Fruit fly (Drosophila melanogaster) whole organism, adult: ENCODE results near the gene CG4972.

Experiments used
- CG11617 ChIP-seq: fragments of 200-800 bp; sonication (Bioruptor generic); optimal IDR thresholded peaks from 2 replicates; lab custom pipeline; 2017; ENCODE audit warnings: mild to moderate bottlenecking, missing biosample characterization, missing genetic modification reagents, missing genetic modification characterization
- CG12768 ChIP-seq: fragments of 200-800 bp; sonication (Bioruptor generic); optimal IDR thresholded peaks from 2 replicates; lab custom pipeline; 2017; ENCODE audit warnings: missing biosample characterization, missing genetic modification characterization, mild to moderate bottlenecking, moderate library complexity, missing genetic modification reagents
- CG14711 ChIP-seq: fragments of 200-800 bp; sonication (Bioruptor generic); optimal IDR thresholded peaks from 2 replicates; lab custom pipeline; 2018; ENCODE audit warnings: missing biosample characterization, mild to moderate bottlenecking, missing genetic modification characterization, moderate library complexity
- CG1620 ChIP-seq: fragments of 200-800 bp; sonication (Bioruptor generic); optimal IDR thresholded peaks from 2 replicates; lab custom pipeline; 2016; ENCODE audit warnings: missing biosample characterization, missing genetic modification characterization
- CG33017 ChIP-seq: fragments of 200-800 bp; sonication (Bioruptor generic); optimal IDR thresholded peaks from 2 replicates; lab custom pipeline; 2018; ENCODE audit warnings: missing biosample characterization, mild to moderate bottlenecking, missing genetic modification characterization, moderate library complexity
- CG5204 ChIP-seq: fragments of 200-800 bp; sonication (Bioruptor generic); optimal IDR thresholded peaks from 2 replicates; lab custom pipeline; 2016; ENCODE audit warnings: missing biosample characterization, missing genetic modification characterization
- CG7045 ChIP-seq: fragments of 200-800 bp; sonication (Bioruptor generic); optimal IDR thresholded peaks from 2 replicates; lab custom pipeline; 2017; ENCODE audit warnings: missing biosample characterization, mild to moderate bottlenecking, missing genetic modification characterization
- CG7101 ChIP-seq: fragments of 200-800 bp; sonication (Bioruptor generic); optimal IDR thresholded peaks from 2 replicates; lab custom pipeline; 2018; ENCODE audit warnings: missing biosample characterization, mild to moderate bottlenecking, missing genetic modification characterization, moderate library complexity
- Clk ChIP-seq: fragments of 200-800 bp; sonication (Bioruptor generic); optimal IDR thresholded peaks from 2 replicates; lab custom pipeline; 2017; ENCODE audit warnings: missing biosample characterization, missing genetic modification characterization
- Crg-1 ChIP-seq: fragments of 200-800 bp; sonication (Bioruptor generic); optimal IDR thresholded peaks from 2 replicates; lab custom pipeline; 2016; ENCODE audit warnings: missing biosample characterization, missing genetic modification characterization
- Hr96 ChIP-seq: fragments of 200-800 bp; sonication (Bioruptor generic); optimal IDR thresholded peaks from 2 replicates; lab custom pipeline; 2016; ENCODE audit warnings: missing biosample characterization, missing genetic modification characterization
- Mnt ChIP-seq: fragments of 200-800 bp; sonication (Bioruptor generic); optimal IDR thresholded peaks from 2 replicates; lab custom pipeline; 2016; ENCODE audit warnings: missing biosample characterization, mild to moderate bottlenecking, missing genetic modification characterization
- bab1 ChIP-seq: fragments of 200-800 bp; sonication (Bioruptor generic); optimal IDR thresholded peaks from 3 replicates; lab custom pipeline; 2019; ENCODE audit warnings: missing biosample characterization, mild to moderate bottlenecking, missing genetic modification characterization, moderate library complexity
- cic ChIP-seq: fragments of 200-800 bp; sonication (Bioruptor generic); optimal IDR thresholded peaks from 2 replicates; lab custom pipeline; 2017; ENCODE audit warnings: missing biosample characterization, mild to moderate bottlenecking, missing genetic modification characterization, moderate library complexity
- cnc ChIP-seq, 2 experiments: fragments of >200 bp; optimal IDR thresholded peaks; 2 replicates each; lab custom pipeline; 2017
- kay ChIP-seq: fragments of 200-800 bp; sonication (Bioruptor generic); peaks from one replicate; lab custom pipeline; 2016; ENCODE audit warnings: missing biosample characterization, missing genetic modification characterization, borderline replicate concordance
- ovo ChIP-seq: fragments of 200-800 bp; sonication (Bioruptor generic); optimal IDR thresholded peaks from 2 replicates; lab custom pipeline; 2016; ENCODE audit warnings: missing biosample characterization, missing genetic modification characterization
- pad ChIP-seq: fragments of 200-800 bp; sonication (Bioruptor generic); optimal IDR thresholded peaks from 3 replicates; lab custom pipeline; 2017; ENCODE audit warnings: missing biosample characterization, missing genetic modification characterization, mild to moderate bottlenecking, moderate library complexity, missing genetic modification reagents
- tj ChIP-seq: fragments of 200-800 bp; sonication (Bioruptor generic); optimal IDR thresholded peaks from 3 replicates; lab custom pipeline; 2017; ENCODE audit warnings: missing biosample characterization, mild to moderate bottlenecking, missing genetic modification characterization, moderate library complexity
- toe ChIP-seq: fragments of 200-800 bp; sonication (Bioruptor generic); optimal IDR thresholded peaks from 2 replicates; lab custom pipeline; 2016; ENCODE audit warnings: missing biosample characterization, missing genetic modification characterization

Gene CG4972

dm6 chr2L:10292066-10292560, 22.5 kb upstream of the CG4972 start, which contains the start of gene Ufd4:
Gene Ufd4 (minus strand): TSS chr2L:10292365.
- TF ChIP-seq Mnt (GFP tag; lab: Kevin White, UChicago) (peak; percentile 56), CG33017 (tag; lab: Kevin White, UChicago) (peak; percentile 62), bab1 (GFP tag; lab: Kevin White, UChicago) (peak; percentile 68), cic (GFP tag; lab: Kevin White, UChicago) (peak; percentile 14), Crg-1 (GFP tag; lab: Kevin White, UChicago) (no peak), CG5204 (GFP tag; lab: Kevin White, UChicago) (no peak), tj (GFP tag; lab: Kevin White, UChicago) (peak; percentile 1), Hr96 (GFP tag; lab: Kevin White, UChicago) (no peak), kay (GFP tag; lab: Kevin White, UChicago) (no peak), CG12768 (peak; percentile 30), CG1620 (GFP tag; lab: Kevin White, UChicago) (peak; percentile 14), CG7045 (GFP tag; lab: Kevin White, UChicago) (peak; percentile 61), CG14711 (tag; lab: Kevin White, UChicago) (peak; percentile 58), Clk (no peak), CG11617 (GFP tag; lab: Kevin White, UChicago) (peak; percentile 53), CG7101 (tag; lab: Kevin White, UChicago) (peak; percentile 55), ovo (GFP tag; lab: Kevin White, UChicago) (no peak)

DNA sequence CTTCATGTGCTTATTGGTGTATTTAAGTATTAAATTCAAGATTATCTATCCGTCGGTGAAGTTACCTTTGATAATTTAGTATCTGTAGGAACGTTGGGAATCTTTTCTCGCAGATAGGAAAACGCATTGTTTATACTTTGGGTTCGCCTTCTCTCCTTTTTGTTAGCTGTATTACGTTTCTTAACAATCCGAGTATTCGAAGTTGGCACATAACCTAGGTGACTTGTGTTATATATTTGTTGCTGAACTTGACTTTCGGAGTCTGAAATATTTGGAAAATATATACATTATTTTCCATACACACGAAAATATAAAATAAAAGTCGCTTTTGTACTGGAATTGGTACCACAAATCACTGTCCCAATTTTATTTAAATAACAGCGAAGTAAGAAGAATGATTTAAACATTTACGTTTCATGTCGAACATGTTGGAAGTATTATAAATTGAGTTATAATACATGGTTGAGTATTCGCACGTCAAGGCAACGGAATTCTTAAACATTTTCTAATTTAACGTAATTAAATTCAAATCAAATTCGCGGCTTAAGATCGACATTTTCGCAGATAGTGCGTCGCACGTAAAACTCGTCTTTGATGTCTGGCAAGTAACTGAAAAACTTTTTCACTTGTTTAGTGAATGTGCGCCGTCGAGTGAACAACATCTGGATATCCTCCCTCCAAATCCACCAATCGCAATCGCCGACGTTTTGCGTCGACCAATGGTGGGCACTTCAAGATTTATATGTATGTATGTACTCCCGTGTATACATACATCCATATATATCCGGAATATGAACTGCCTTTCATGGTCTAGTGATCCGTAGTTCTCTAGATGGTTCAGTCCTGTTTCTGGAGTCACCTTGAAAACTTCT, 19.6 kb upstream of the CG4972 start, which contains the start of gene Hand:
Hand (minus strand) TSS at position 588 of the 872 bp plus-strand sequence.
- peak; percentile 93 for TF ChIP-seq kay (GFP tag; lab: Kevin White, UChicago)
- no peak for TF ChIP-seq Hr96 (GFP tag; lab: Kevin White, UChicago)
- no peak for TF ChIP-seq cnc (optimal IDR thresholded peaks at IDR 0.05; lab: Kevin White, UChicago)
- no peak for TF ChIP-seq CG1620 (GFP tag; lab: Kevin White, UChicago)
- TF ChIP-seq CG14711 (tag; lab: Kevin White, UChicago) = no peak

DNA sequence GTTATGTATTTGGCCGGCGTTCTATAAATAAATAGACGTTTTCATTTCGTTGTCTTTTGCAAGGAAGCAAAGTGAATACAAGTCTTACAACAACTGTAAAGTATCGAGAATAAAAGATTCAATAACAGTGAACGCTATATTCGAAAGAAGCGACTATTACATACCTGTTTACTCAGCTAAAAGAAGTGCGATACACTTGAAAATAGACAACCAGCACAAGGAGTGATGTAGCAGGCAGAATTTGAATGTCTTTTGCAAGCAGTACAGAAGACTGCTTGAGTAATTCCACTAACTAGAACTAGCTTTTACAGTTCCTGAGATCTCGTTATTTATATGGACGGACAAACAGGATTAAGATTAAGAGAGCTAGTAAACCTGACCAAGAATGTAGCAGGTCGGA, 16.3 kb upstream of the CG4972 start:
- TF ChIP-seq bab1 (GFP tag; lab: Kevin White, UChicago) (no peak), kay (GFP tag; lab: Kevin White, UChicago) (peak; percentile 75), tj (GFP tag; lab: Kevin White, UChicago) (peak; percentile 4), CG12768 (no peak)

dm6 chr2L:10299077-10299809, 15.3 kb upstream of the CG4972 start:
- TF ChIP-seq bab1 (GFP tag; lab: Kevin White, UChicago) = no peak
- TF ChIP-seq kay (GFP tag; lab: Kevin White, UChicago) = peak; percentile 93
- peak; percentile 30 for TF ChIP-seq tj (GFP tag; lab: Kevin White, UChicago)

DNA sequence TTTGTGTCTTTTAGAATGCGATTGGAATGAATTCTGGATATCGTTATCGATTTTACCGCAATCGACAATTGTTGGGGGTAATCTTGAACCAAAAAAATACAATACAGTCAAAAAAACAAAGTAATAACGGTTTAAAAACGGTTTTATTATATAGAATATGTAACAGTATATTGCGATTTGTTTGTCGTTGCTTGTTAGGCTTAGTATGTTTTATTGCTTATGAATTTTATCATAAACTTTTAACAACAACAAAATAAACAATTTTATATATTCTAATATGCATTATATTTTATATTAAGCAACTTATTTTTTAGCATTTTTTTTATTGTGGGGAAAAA, 14.8 kb upstream of the CG4972 start, which contains the start of gene CYLD:
CYLD (minus strand) TSS at position 38 of the 338 bp plus-strand sequence.
- TF ChIP-seq CG12768 = no peak
- TF ChIP-seq CG11617 (GFP tag; lab: Kevin White, UChicago) = peak; percentile 70
- TF ChIP-seq CG14711 (tag; lab: Kevin White, UChicago) = peak; percentile 63
- TF ChIP-seq ovo (GFP tag; lab: Kevin White, UChicago) = no peak
- peak; percentile 5 for TF ChIP-seq Crg-1 (GFP tag; lab: Kevin White, UChicago)
- no peak for TF ChIP-seq Hr96 (GFP tag; lab: Kevin White, UChicago)
- TF ChIP-seq CG7101 (tag; lab: Kevin White, UChicago) = peak; percentile 73
- no peak for TF ChIP-seq CG1620 (GFP tag; lab: Kevin White, UChicago)
- TF ChIP-seq tj (GFP tag; lab: Kevin White, UChicago) = peak; percentile 2
- no peak for TF ChIP-seq toe (GFP tag; lab: Kevin White, UChicago)
- TF ChIP-seq Clk = no peak
- TF ChIP-seq cnc (optimal IDR thresholded peaks at IDR 0.05; lab: Kevin White, UChicago) = no peak
- no peak for TF ChIP-seq kay (GFP tag; lab: Kevin White, UChicago)
- TF ChIP-seq CG33017 (tag; lab: Kevin White, UChicago) = peak; percentile 55
- no peak for TF ChIP-seq Mnt (GFP tag; lab: Kevin White, UChicago)
- TF ChIP-seq pad = no peak
- TF ChIP-seq CG7045 (GFP tag; lab: Kevin White, UChicago) = peak; percentile 21
- TF ChIP-seq cic (GFP tag; lab: Kevin White, UChicago) = no peak
- peak; percentile 62 for TF ChIP-seq bab1 (GFP tag; lab: Kevin White, UChicago)
- TF ChIP-seq CG5204 (GFP tag; lab: Kevin White, UChicago) = no peak

DNA sequence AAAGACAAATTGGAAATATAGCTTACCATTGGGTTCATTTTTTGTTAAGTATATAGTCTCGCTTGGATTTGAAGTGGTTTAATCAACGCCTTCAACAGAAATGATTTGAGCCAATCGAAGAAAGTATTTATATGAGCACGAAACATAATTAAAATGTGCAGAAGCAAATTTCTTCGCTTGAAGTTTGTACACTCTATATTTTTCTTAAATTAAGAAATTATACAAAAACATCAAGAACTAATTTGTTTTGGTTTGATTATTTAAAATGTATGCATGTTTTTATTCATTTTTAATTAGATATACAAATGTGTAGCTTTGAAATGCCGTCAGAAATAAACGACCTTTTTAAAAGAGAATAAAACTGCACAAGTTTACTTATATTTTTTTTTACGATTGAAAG, 12.7 kb upstream of the CG4972 start, which contains the start of gene CG13138:
CG13138 (minus strand) TSS at position 101 of the 400 bp plus-strand sequence.
- TF ChIP-seq cnc (optimal IDR thresholded peaks at IDR 0.05; lab: Kevin White, UChicago) (no peak), bab1 (GFP tag; lab: Kevin White, UChicago) (no peak)
